Worm (Caenorhabditis elegans): Measurements from ENCODE around the gene nhr-32.

DNA sequence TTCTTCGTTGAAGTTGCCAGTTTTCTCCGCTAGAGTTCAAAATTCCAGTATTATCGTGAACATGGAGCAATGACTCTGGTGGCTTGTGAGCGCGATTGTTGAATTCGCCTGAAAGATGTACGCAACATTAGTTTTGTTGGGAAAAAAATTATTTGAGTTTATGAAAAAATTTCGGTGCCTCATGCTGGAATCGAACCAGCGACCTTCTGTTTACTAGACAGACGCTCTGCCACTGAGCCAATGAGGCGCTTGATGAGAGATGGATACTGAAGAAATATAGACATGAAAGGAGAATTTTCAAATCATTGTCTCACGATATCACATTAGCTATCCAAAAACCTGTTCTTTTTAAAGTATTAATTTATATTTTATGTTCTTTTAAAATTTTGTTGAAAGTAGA is 31.7 kb downstream of the nhr-32 start:
- TF ChIP-seq unc-55 (GFP tag; optimal IDR thresholded peaks at IDR 0.05), result no peak
- no peak for TF ChIP-seq pqm-1 (tag; optimal IDR thresholded peaks at IDR 0.05)
- no peak for TF ChIP-seq dve-1 (tag; optimal IDR thresholded peaks at IDR 0.05)
- TF ChIP-seq ceh-2 (tag; optimal IDR thresholded peaks at IDR 0.05), result no peak
